Worm (Caenorhabditis elegans) whole organism, L2 larva: ENCODE measurements around the gene F09C6.12.

Experiments
- F13H6.1 ChIP-seq: sonication (generic microtip); optimal IDR thresholded peaks from 2 replicates; lab custom pipeline; 2016; ENCODE audit warnings: missing genetic modification characterization, missing compliant biosample characterization
- ceh-16 ChIP-seq: fragments of 150-350 bp; optimal IDR thresholded peaks from 2 replicates; lab custom pipeline; 2014; ENCODE audit warnings: missing biosample characterization, missing genetic modification characterization
- ceh-82 ChIP-seq: fragments of 150-350 bp; optimal IDR thresholded peaks from 2 replicates; lab custom pipeline; 2014; ENCODE audit warnings: missing biosample characterization, missing genetic modification characterization
- crh-2 ChIP-seq: sonication (generic microtip); optimal IDR thresholded peaks from 2 replicates; lab custom pipeline; 2017; ENCODE audit warnings: missing biosample characterization, missing genetic modification characterization
- elt-1 ChIP-seq: fragments of 150-350 bp; optimal IDR thresholded peaks from 2 replicates; lab custom pipeline; 2014; ENCODE audit warnings: missing biosample characterization, missing genetic modification characterization
- gmeb-1 ChIP-seq: fragments of 150-350 bp; optimal IDR thresholded peaks from 2 replicates; lab custom pipeline; 2014; ENCODE audit warnings: missing biosample characterization, missing genetic modification characterization
- mbf-1 ChIP-seq: sonication (generic microtip); optimal IDR thresholded peaks from 2 replicates; lab custom pipeline; 2017; ENCODE audit warnings: missing biosample characterization, missing genetic modification characterization
- nhr-10 ChIP-seq: sonication (generic microtip); optimal IDR thresholded peaks from 2 replicates; lab custom pipeline; 2017; ENCODE audit warnings: missing biosample characterization, missing genetic modification characterization
- nhr-11 ChIP-seq: fragments of 150-350 bp; optimal IDR thresholded peaks from 2 replicates; lab custom pipeline; 2014; ENCODE audit warnings: missing biosample characterization, missing genetic modification characterization
- nhr-21 ChIP-seq: fragments of 150-350 bp; optimal IDR thresholded peaks from 2 replicates; lab custom pipeline; 2014; ENCODE audit warnings: missing biosample characterization, missing genetic modification characterization
- nhr-237 ChIP-seq: fragments of 150-350 bp; optimal IDR thresholded peaks from 2 replicates; lab custom pipeline; 2014; ENCODE audit warnings: missing biosample characterization, missing genetic modification characterization
- nhr-77 ChIP-seq: fragments of 150-350 bp; optimal IDR thresholded peaks from 2 replicates; lab custom pipeline; 2014; ENCODE audit warnings: missing biosample characterization, missing genetic modification characterization
- sem-4 ChIP-seq: fragments of 150-350 bp; optimal IDR thresholded peaks from 2 replicates; lab custom pipeline; 2014; ENCODE audit warnings: missing biosample characterization, missing genetic modification reagents, missing genetic modification characterization
- skn-1 ChIP-seq: sonication (generic microtip); optimal IDR thresholded peaks from 2 replicates; lab custom pipeline; 2017; ENCODE audit warnings: missing biosample characterization, missing genetic modification characterization
- sma-3 ChIP-seq: sonication (generic microtip); optimal IDR thresholded peaks from 2 replicates; lab custom pipeline; 2016; ENCODE audit warnings: missing genetic modification reagents, missing genetic modification characterization, missing compliant biosample characterization
- snpc-4 ChIP-seq: fragments of 150-350 bp; optimal IDR thresholded peaks from 2 replicates; lab custom pipeline; 2014; ENCODE audit warnings: missing biosample characterization, missing genetic modification characterization

The F09C6.12 gene

ce11 chrV:16916079-16916478 is 33.4 kb downstream of the F09C6.12 start, which contains the start of gene F09C6.10:
Gene F09C6.10, minus strand, starts transcription at chrV:16916179.
- TF ChIP-seq mbf-1 = no peak

DNA sequence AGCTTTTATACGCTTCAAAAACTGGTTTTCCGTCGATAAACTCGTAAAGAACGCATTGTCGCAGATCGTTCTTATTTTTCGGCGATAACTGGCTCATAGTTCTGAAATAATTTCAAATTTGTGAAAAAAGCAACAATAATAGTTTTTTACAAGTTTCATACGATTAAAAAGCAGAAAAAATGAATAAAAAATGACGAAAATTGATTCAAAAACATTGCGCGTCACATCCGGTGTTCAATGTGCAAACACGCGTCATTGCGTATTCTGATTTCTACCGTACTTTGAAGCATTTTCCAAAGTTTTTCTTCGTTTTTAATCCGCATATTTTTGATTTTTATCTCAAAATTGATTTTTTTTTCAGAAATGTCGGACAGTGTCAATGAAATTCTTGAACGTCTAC is 35.7 kb downstream of the F09C6.12 start, which contains the start of the genes fbxa-206 and Y102A5C.2:
Gene fbxa-206, minus strand, starts transcription at position 101 of the 400 bp plus-strand sequence.
Gene Y102A5C.2, plus strand, starts transcription at position 354 of the 400 bp plus-strand sequence.
- TF ChIP-seq gmeb-1 (tag; lab: Kevin White, UChicago) = no peak
- no peak for TF ChIP-seq F13H6.1 (tag; lab: Kevin White, UChicago)
- TF ChIP-seq, all 48 proteins: peak for 0

- TF ChIP-seq skn-1 (tag; lab: Kevin White, UChicago) (no peak), nhr-10 (no peak), nhr-237 (tag; lab: Kevin White, UChicago) (no peak), nhr-11 (no peak)
- TF ChIP-seq, all 48 proteins: peak for 0
Observed at ce11 chrV:16919675-16920074, 37.0 kb downstream of the F09C6.12 start.

DNA sequence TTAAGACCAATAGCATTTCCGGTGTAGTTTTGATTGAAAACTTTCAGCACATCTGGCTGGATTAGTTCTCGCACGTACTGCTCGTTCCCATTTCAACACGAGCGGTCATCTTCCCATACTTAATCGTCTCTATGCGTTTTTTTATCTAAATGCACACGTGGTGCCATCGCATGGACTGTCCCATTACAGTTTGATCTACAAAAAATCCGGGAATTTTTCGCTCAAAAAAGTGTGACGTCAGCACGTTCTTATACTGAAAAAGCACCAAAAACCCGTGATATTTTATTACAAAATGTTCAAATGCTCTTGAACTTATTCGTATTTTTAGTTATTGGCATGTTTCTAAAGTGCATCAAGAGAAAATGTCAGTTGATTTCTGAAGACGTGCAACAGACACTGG is 39.3 kb downstream of the F09C6.12 start, which contains the start of gene Y102A5C.4:
Gene Y102A5C.4, plus strand, starts transcription at position 301 of the 400 bp plus-strand sequence.
- TF ChIP-seq nhr-21 (tag; lab: Kevin White, UChicago) (no peak), snpc-4 (tag; lab: Kevin White, UChicago) (no peak), elt-1 (tag; lab: Kevin White, UChicago) (no peak), nhr-77 (no peak), ceh-82 (tag; lab: Kevin White, UChicago) (no peak), sma-3 (GFP tag; lab: Kevin White, UChicago) (no peak), F13H6.1 (tag; lab: Kevin White, UChicago) (no peak), ceh-16 (no peak)

DNA sequence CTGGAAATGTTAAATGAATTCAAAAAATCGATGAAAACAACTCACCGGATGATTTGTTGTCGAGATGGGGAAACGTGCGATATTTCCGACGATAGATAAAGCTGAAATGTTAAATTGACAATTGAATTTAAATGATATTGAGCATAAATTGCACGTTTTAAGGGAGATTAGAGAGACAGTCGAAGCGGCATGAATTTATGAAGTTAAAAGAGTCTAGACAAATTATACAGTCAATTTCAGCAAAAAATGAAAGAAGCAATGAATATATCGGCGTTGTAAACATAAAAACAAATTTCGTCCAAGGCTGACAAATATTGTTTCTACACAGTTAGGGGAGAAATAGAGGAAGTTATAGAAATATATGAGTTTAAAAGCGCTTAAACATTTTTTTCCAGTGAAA is 44.7 kb downstream of the F09C6.12 start, which contains the start of gene Y102A5C.36:
Gene Y102A5C.36, minus strand, starts transcription at position 101 of the 400 bp plus-strand sequence.
- TF ChIP-seq sem-4 (tag; lab: Kevin White, UChicago) = no peak
- TF ChIP-seq elt-1 (tag; lab: Kevin White, UChicago) = no peak
- no peak for TF ChIP-seq crh-2
- no peak for TF ChIP-seq F13H6.1 (tag; lab: Kevin White, UChicago)
